Worm (Caenorhabditis elegans): ENCODE measurements around the gene try-5.
A peak's percentile ranks its signal among the peaks of the same experiment; 100 is the strongest.

try-5 gene

DNA sequence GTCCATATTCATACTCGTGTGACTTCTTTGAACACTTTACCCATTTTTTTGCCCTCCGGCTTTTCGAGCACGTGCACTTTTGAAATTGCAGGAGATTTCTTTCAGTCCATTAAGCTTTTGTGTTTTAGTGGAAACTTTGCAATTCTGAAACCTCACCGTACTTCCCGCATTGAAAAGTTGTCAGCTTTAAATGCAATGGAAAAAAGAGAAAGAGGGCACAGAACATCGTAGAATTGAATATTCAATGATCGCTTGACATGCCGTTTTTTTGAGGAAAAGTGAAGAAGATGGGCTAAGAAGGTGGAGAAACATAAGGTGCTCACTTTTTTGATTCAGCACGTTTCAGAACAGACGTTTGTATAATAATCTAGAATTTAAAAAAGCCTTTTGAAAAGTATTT, 32.4 kb upstream of the try-5 start:
- TF ChIP-seq ceh-14 (tag; optimal IDR thresholded peaks at IDR 0.05) = no peak
- TF ChIP-seq sdc-2 (tag; optimal IDR thresholded peaks at IDR 0.05) = no peak

DNA sequence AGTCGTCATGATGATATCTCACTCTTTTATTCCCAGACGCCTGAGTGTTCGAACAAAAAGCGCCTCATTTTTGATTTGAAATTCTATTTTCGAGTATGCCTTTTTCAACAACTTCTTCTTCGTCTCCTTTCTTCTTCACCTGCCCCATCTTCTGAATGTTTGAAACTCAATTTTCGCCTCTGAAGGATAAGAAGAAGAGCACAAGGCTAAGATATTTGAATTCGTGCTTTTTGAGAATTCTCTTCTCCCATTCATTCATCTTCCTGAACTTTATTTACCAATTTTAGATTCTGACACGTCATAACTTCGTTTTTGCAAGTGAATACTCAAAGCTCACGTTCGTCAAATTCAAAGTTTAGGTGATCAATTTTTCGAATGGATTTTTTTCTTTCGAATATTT, 29.9 kb upstream of the try-5 start:
- no peak for TF ChIP-seq mec-3 (tag; optimal IDR thresholded peaks at IDR 0.05; ENCODE audit: borderline replicate concordance)
- TF ChIP-seq hlh-15 (tag; optimal IDR thresholded peaks at IDR 0.05) = no peak
- no peak for TF ChIP-seq tbx-2 (tag; optimal IDR thresholded peaks at IDR 0.05)
- TF ChIP-seq T23F11.4 (GFP tag; optimal IDR thresholded peaks at IDR 0.05) = no peak
- TF ChIP-seq unc-42 (tag; optimal IDR thresholded peaks at IDR 0.05) = peak; percentile 39
- no peak for TF ChIP-seq nhr-11 (tag; optimal IDR thresholded peaks at IDR 0.05)
- no peak for TF ChIP-seq C38D4.7 (GFP tag; optimal IDR thresholded peaks at IDR 0.05)

DNA sequence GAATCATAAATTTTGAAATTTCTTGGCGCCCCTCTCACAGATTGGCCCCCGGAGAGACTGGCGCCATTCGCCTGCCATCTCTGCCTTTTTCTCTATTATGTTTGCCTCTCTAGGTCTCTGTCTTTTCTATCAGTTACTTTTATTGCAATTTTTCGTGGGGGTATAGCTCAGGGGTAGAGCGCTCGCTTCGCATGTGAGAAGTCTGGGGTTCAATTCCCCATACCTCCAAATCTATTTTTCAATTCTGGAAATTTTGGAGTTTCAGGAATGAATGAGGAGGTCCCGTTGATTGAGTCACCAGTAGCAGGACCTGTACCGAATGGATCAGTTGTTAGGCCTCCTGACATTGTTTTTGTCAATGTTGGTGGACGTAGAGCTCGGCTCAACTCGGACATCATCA, 28.8 kb upstream of the try-5 start, which contains the start of gene kvs-3:
Gene kvs-3, plus strand, starts transcription at position 266 of the 400 bp plus-strand sequence.
- TF ChIP-seq gmeb-2 (tag; optimal IDR thresholded peaks at IDR 0.05) (peak; percentile 33), hlh-6 (tag; optimal IDR thresholded peaks at IDR 0.05) (peak; percentile 16), ref-2 (tag; optimal IDR thresholded peaks at IDR 0.05) (peak; percentile 38), F13H6.1 (tag; optimal IDR thresholded peaks at IDR 0.05) (peak; percentile 44), ceh-14 (tag; optimal IDR thresholded peaks at IDR 0.05) (peak; percentile 48), Y22D7AL.16 (tag; optimal IDR thresholded peaks at IDR 0.05) (no peak), C08G9.2 (tag; optimal IDR thresholded peaks at IDR 0.05) (peak; percentile 50), ceh-9 (tag; optimal IDR thresholded peaks at IDR 0.05) (peak; percentile 17), sox-4 (tag; optimal IDR thresholded peaks at IDR 0.05) (peak; percentile 62), sox-2 (GFP tag; IDR thresholded peaks at IDR 0.05) (no peak), unc-3 (GFP tag; conservative IDR thresholded peaks at IDR 0.05) (no peak), unc-3 (tag; optimal IDR thresholded peaks at IDR 0.05) (no peak), nhr-11 (tag; optimal IDR thresholded peaks at IDR 0.05) (no peak), ceh-31 (tag; optimal IDR thresholded peaks at IDR 0.05) (peak; percentile 19), sdc-2 (tag; optimal IDR thresholded peaks at IDR 0.05) (peak; percentile 54), fkh-6 (tag; optimal IDR thresholded peaks at IDR 0.05) (peak; percentile 32), hlh-30 (tag; optimal IDR thresholded peaks at IDR 0.05; ENCODE audit: insufficient read depth) (no peak), odd-2 (tag; optimal IDR thresholded peaks at IDR 0.05) (no peak), ceh-18 (tag; optimal IDR thresholded peaks at IDR 0.05) (peak; percentile 55), dve-1 (tag; optimal IDR thresholded peaks at IDR 0.05) (peak; percentile 19), ceh-2 (tag; optimal IDR thresholded peaks at IDR 0.05) (no peak), ceh-45 (GFP tag; IDR thresholded peaks at IDR 0.05) (peak; percentile 35; the same call in 1 of the 2 replicates), ttx-3 (tag; optimal IDR thresholded peaks at IDR 0.05) (no peak), nfya-1 (tag; optimal IDR thresholded peaks at IDR 0.05) (peak; percentile 32), rnt-1 (tag; optimal IDR thresholded peaks at IDR 0.05) (no peak), elt-2 (tag; optimal IDR thresholded peaks at IDR 0.05) (peak; percentile 34), tbx-2 (tag; optimal IDR thresholded peaks at IDR 0.05) (peak; percentile 0), pat-9 (tag; optimal IDR thresholded peaks at IDR 0.05) (peak; percentile 43), C38D4.7 (GFP tag; optimal IDR thresholded peaks at IDR 0.05) (peak; percentile 49), ceh-6 (GFP tag; optimal IDR thresholded peaks at IDR 0.05) (no peak), ceh-30 (tag; optimal IDR thresholded peaks at IDR 0.05) (no peak), zip-5 (tag; optimal IDR thresholded peaks at IDR 0.05) (no peak), che-1 (tag; optimal IDR thresholded peaks at IDR 0.05) (peak; percentile 20), pqm-1 (tag; optimal IDR thresholded peaks at IDR 0.05) (peak; percentile 61), ceh-34 (tag; optimal IDR thresholded peaks at IDR 0.05) (peak; percentile 3), hlh-13 (GFP tag; optimal IDR thresholded peaks at IDR 0.05) (peak; percentile 13)

All from whole organism, late embryonic.